Fruit fly (Drosophila melanogaster): ENCODE data around the gene Exo84.

The Exo84 gene

dm6 chr3R:26036153-26037144 is 15.6 kb downstream of the Exo84 start (continued):
- TF ChIP-seq CG4707 (GFP tag; optimal IDR thresholded peaks at IDR 0.05), result peak; percentile 83
- peak; percentile 37 for TF ChIP-seq pb (GFP tag; optimal IDR thresholded peaks at IDR 0.05)
- TF ChIP-seq run (tag; optimal IDR thresholded peaks at IDR 0.05), result peak; percentile 61
- TF ChIP-seq ato (GFP tag; IDR thresholded peaks at IDR 0.05; ENCODE audit: partially characterized antibody), result no peak; the same call in 1 of the 2 replicates
- no peak for TF ChIP-seq CG34376 (GFP tag; optimal IDR thresholded peaks at IDR 0.05)
- TF ChIP-seq CG8290 (GFP tag; optimal IDR thresholded peaks at IDR 0.05), result peak; percentile 88
- TF ChIP-seq CG8290 (tag; optimal IDR thresholded peaks at IDR 0.05), result peak in 1 of 2 experiments; percentile 97
- peak; percentile 98 for TF ChIP-seq CG31441 (GFP tag; IDR thresholded peaks at IDR 0.05)
- TF ChIP-seq tx (GFP tag; optimal IDR thresholded peaks at IDR 0.05), result peak; percentile 69
- peak; percentile 70 for TF ChIP-seq CG2116 (GFP tag; optimal IDR thresholded peaks at IDR 0.05)
- TF ChIP-seq Dll (GFP tag; IDR thresholded peaks at IDR 0.05; ENCODE audit: partially characterized antibody), result no peak
- TF ChIP-seq CG7556 (GFP tag; optimal IDR thresholded peaks at IDR 0.05), result peak; percentile 97
- TF ChIP-seq Mes4 (GFP tag; optimal IDR thresholded peaks at IDR 0.05), result peak; percentile 79
- peak; percentile 59 for TF ChIP-seq CrebB (tag; optimal IDR thresholded peaks at IDR 0.05)
- TF ChIP-seq dati (GFP tag; IDR thresholded peaks at IDR 0.05), result no peak
- TF ChIP-seq CG10543 (GFP tag; optimal IDR thresholded peaks at IDR 0.05), result peak; percentile 62
- no peak for TF ChIP-seq pzg (GFP tag; optimal IDR thresholded peaks at IDR 0.05)
- no peak for TF ChIP-seq klu (GFP tag; IDR thresholded peaks at IDR 0.05)
- no peak for TF ChIP-seq CG16779 (GFP tag; IDR thresholded peaks at IDR 0.05)
- TF ChIP-seq cato (GFP tag; optimal IDR thresholded peaks at IDR 0.05; ENCODE audit: borderline replicate concordance), result peak; percentile 59
- peak; percentile 93 for TF ChIP-seq dmrt99B (tag; optimal IDR thresholded peaks at IDR 0.05)
- TF ChIP-seq Ravus (GFP tag; IDR thresholded peaks at IDR 0.05), result no peak
- no peak for TF ChIP-seq MESR4 (GFP tag; optimal IDR thresholded peaks at IDR 0.05)
- TF ChIP-seq mam (GFP tag; optimal IDR thresholded peaks at IDR 0.05), result peak; percentile 30
- TF ChIP-seq Pdp1 (GFP tag; optimal IDR thresholded peaks at IDR 0.05), result peak; percentile 70 to 71
- peak; percentile 39; the same call in 1 of the 2 replicates for TF ChIP-seq ranshi (GFP tag; IDR thresholded peaks at IDR 0.05)
- no peak for TF ChIP-seq Oaz (GFP tag; IDR thresholded peaks at IDR 0.05)
- TF ChIP-seq amos (GFP tag; IDR thresholded peaks at IDR 0.05; ENCODE audit: partially characterized antibody), result peak; percentile 23; the same call in 1 of the 2 replicates
- peak; percentile 75 for TF ChIP-seq TFAM (GFP tag; optimal IDR thresholded peaks at IDR 0.05)
- peak; percentile 83 for TF ChIP-seq CG2199 (GFP tag; IDR thresholded peaks at IDR 0.05)
- peak; percentile 90 for TF ChIP-seq unpg (GFP tag; optimal IDR thresholded peaks at IDR 0.05)
- TF ChIP-seq CG3726 (GFP tag; IDR thresholded peaks at IDR 0.05), result no peak
- TF ChIP-seq toy (GFP tag; IDR thresholded peaks at IDR 0.05), result no peak
- no peak for TF ChIP-seq ERR (GFP tag; optimal IDR thresholded peaks at IDR 0.05)
- TF ChIP-seq CG34224 (GFP tag; IDR thresholded peaks at IDR 0.05; ENCODE audit: partially characterized antibody), result no peak
- TF ChIP-seq en (GFP tag; optimal IDR thresholded peaks at IDR 0.05), result peak; percentile 82
- TF ChIP-seq HLH3B (GFP tag; IDR thresholded peaks at IDR 0.05), result peak; percentile 62
- TF ChIP-seq Drgx (GFP tag; IDR thresholded peaks at IDR 0.05), result peak; percentile 25; the same call in 1 of the 2 replicates
- peak; percentile 45; the same call in 1 of the 3 replicates for TF ChIP-seq so (GFP tag; IDR thresholded peaks at IDR 0.05)
- peak; percentile 59 for TF ChIP-seq esg (GFP tag; conservative IDR thresholded peaks at IDR 0.05)
- TF ChIP-seq Mad (GFP tag; optimal IDR thresholded peaks at IDR 0.05), result peak; percentile 64
- TF ChIP-seq Ets97D (GFP tag; optimal IDR thresholded peaks at IDR 0.05), result peak; percentile 40
- TF ChIP-seq pnt (GFP tag; optimal IDR thresholded peaks at IDR 0.05), result peak; percentile 74
- peak; percentile 63; the same call in 1 of the 2 replicates for TF ChIP-seq gt (GFP tag; IDR thresholded peaks at IDR 0.05)
- peak; percentile 86 for TF ChIP-seq ara (GFP tag; IDR thresholded peaks at IDR 0.05)
- peak; percentile 77 for TF ChIP-seq CG8281 (tag; optimal IDR thresholded peaks at IDR 0.05)
- peak; percentile 95 for TF ChIP-seq CG8388 (GFP tag; optimal IDR thresholded peaks at IDR 0.05)
- no peak for TF ChIP-seq CG11247 (GFP tag; IDR thresholded peaks at IDR 0.05)

Measured in whole organism, embryonic.